Worm (Caenorhabditis elegans) whole organism, late embryonic: ENCODE measurements around the gene shw-1.
A peak's percentile ranks its signal among the peaks of the same experiment; 100 is the strongest.

Experiments
- C08G9.2 ChIP-seq: sonication (generic microtip); optimal IDR thresholded peaks from 2 replicates; lab custom pipeline; 2016; ENCODE audit warnings: mild to moderate bottlenecking, missing genetic modification characterization, moderate library complexity, missing compliant biosample characterization
- C38D4.7 ChIP-seq: fragments of 200-800 bp; sonication (Bioruptor generic); optimal IDR thresholded peaks from 2 replicates; lab custom pipeline; 2018; ENCODE audit warnings: mild to moderate bottlenecking, missing genetic modification characterization, moderate library complexity, missing compliant biosample characterization
- K02D7.2 ChIP-seq: sonication (generic microtip); optimal IDR thresholded peaks from 2 replicates; lab custom pipeline; 2017; ENCODE audit warnings: mild to moderate bottlenecking, missing genetic modification characterization, missing compliant biosample characterization
- T23F11.4 ChIP-seq: fragments of 200-800 bp; sonication (Bioruptor generic); optimal IDR thresholded peaks from 2 replicates; lab custom pipeline; 2018; ENCODE audit warnings: mild to moderate bottlenecking, missing genetic modification characterization, missing compliant biosample characterization
- ahr-1 ChIP-seq: sonication (generic microtip); optimal IDR thresholded peaks from 2 replicates; lab custom pipeline; 2016; ENCODE audit warnings: missing genetic modification characterization, missing compliant biosample characterization
- ceh-14 ChIP-seq: sonication (generic microtip); optimal IDR thresholded peaks from 2 replicates; lab custom pipeline; 2016; ENCODE audit warnings: missing genotype, missing genetic modification characterization, missing compliant biosample characterization
- ceh-18 ChIP-seq: sonication (generic microtip); optimal IDR thresholded peaks from 2 replicates; lab custom pipeline; 2016; ENCODE audit warnings: missing genetic modification characterization, missing compliant biosample characterization
- ceh-19 ChIP-seq: fragments of 200-800 bp; sonication (Bioruptor generic); optimal IDR thresholded peaks from 2 replicates; lab custom pipeline; 2018; ENCODE audit warnings: mild to moderate bottlenecking, missing genetic modification characterization, missing compliant biosample characterization
- ceh-2 ChIP-seq: sonication (generic microtip); optimal IDR thresholded peaks from 2 replicates; lab custom pipeline; 2016; ENCODE audit warnings: missing genotype, missing genetic modification characterization, missing compliant biosample characterization
- ceh-22 ChIP-seq: sonication (generic microtip); optimal IDR thresholded peaks from 2 replicates; lab custom pipeline; 2017; ENCODE audit warnings: missing biosample characterization, missing genetic modification characterization
- ceh-24 ChIP-seq: sonication (generic microtip); optimal IDR thresholded peaks from 2 replicates; lab custom pipeline; 2016; ENCODE audit warnings: mild to moderate bottlenecking, missing genetic modification characterization, missing compliant biosample characterization
- ceh-48 ChIP-seq: sonication (generic microtip); optimal IDR thresholded peaks from 2 replicates; lab custom pipeline; 2016; ENCODE audit warnings: missing genetic modification characterization, inconsistent platforms, missing compliant biosample characterization
- ceh-9 ChIP-seq: sonication (generic microtip); optimal IDR thresholded peaks from 2 replicates; lab custom pipeline; 2016; ENCODE audit warnings: mild to moderate bottlenecking, missing genetic modification characterization, inconsistent platforms, missing compliant biosample characterization
- dmd-4 ChIP-seq: sonication (generic microtip); optimal IDR thresholded peaks from 2 replicates; lab custom pipeline; 2016; ENCODE audit warnings: borderline replicate concordance, missing genetic modification characterization, missing compliant biosample characterization
- elt-2 ChIP-seq: sonication (generic microtip); optimal IDR thresholded peaks from 2 replicates; lab custom pipeline; 2016; ENCODE audit warnings: missing genetic modification reagents, missing genetic modification characterization, missing compliant biosample characterization
- fax-1 ChIP-seq: sonication (generic microtip); optimal IDR thresholded peaks from 2 replicates; lab custom pipeline; 2016; ENCODE audit warnings: missing genotype, missing genetic modification characterization, missing compliant biosample characterization
- gmeb-2 ChIP-seq: sonication (generic microtip); optimal IDR thresholded peaks from 2 replicates; lab custom pipeline; 2016; ENCODE audit warnings: missing genetic modification characterization, inconsistent platforms, missing compliant biosample characterization
- hlh-13 ChIP-seq: fragments of 200-800 bp; sonication (Bioruptor generic); optimal IDR thresholded peaks from 2 replicates; lab custom pipeline; 2018; ENCODE audit warnings: mild to moderate bottlenecking, missing genetic modification characterization, missing compliant biosample characterization
- hlh-30 ChIP-seq: sonication (generic microtip); optimal IDR thresholded peaks from 2 replicates; lab custom pipeline; 2017; ENCODE audit warnings: antibody characterized with exemption, missing genetic modification characterization, missing compliant biosample characterization; ENCODE audit not compliant: insufficient read depth
- hlh-8 ChIP-seq: sonication (generic microtip); optimal IDR thresholded peaks from 2 replicates; lab custom pipeline; 2016; ENCODE audit warnings: missing genotype, missing genetic modification characterization, missing compliant biosample characterization
- lin-11 ChIP-seq: fragments of 200-800 bp; sonication (Bioruptor generic); optimal IDR thresholded peaks from 2 replicates; lab custom pipeline; 2018; ENCODE audit warnings: mild to moderate bottlenecking, missing genetic modification characterization, missing compliant biosample characterization
- mec-3 ChIP-seq: sonication (generic microtip); optimal IDR thresholded peaks from 2 replicates; lab custom pipeline; 2016; ENCODE audit warnings: borderline replicate concordance, missing genetic modification characterization, missing compliant biosample characterization
- nfya-1 ChIP-seq: sonication (generic microtip); optimal IDR thresholded peaks from 2 replicates; lab custom pipeline; 2017; ENCODE audit warnings: missing genetic modification characterization, mild to moderate bottlenecking, missing compliant biosample characterization, antibody characterized with exemption, moderate library complexity
- nhr-11 ChIP-seq: fragments of 150-350 bp; optimal IDR thresholded peaks from 2 replicates; lab custom pipeline; 2014; ENCODE audit warnings: missing biosample characterization, missing genetic modification characterization
- nhr-232 ChIP-seq: sonication (generic microtip); optimal IDR thresholded peaks from 2 replicates; lab custom pipeline; 2016; ENCODE audit warnings: missing genetic modification characterization, missing compliant biosample characterization
- pat-9 ChIP-seq: fragments of 200-800 bp; sonication (Bioruptor generic); optimal IDR thresholded peaks from 2 replicates; lab custom pipeline; 2018; ENCODE audit warnings: mild to moderate bottlenecking, missing genetic modification characterization, moderate library complexity, missing compliant biosample characterization
- pax-1 ChIP-seq: fragments of 150-350 bp; optimal IDR thresholded peaks from 2 replicates; lab custom pipeline; 2014; ENCODE audit warnings: missing biosample characterization, missing genetic modification characterization
- pha-4 ChIP-seq: fragments of 150-350 bp; optimal IDR thresholded peaks from 2 replicates; lab custom pipeline; 2018; ENCODE audit warnings: missing biosample characterization, missing genetic modification reagents, missing genetic modification characterization
- pqm-1 ChIP-seq: sonication (generic microtip); optimal IDR thresholded peaks from 2 replicates; lab custom pipeline; 2016; ENCODE audit warnings: missing genetic modification characterization, missing compliant biosample characterization
- pros-1 ChIP-seq: fragments of 150-350 bp; optimal IDR thresholded peaks from 2 replicates; lab custom pipeline; 2014; ENCODE audit warnings: missing biosample characterization, missing genetic modification reagents, missing genetic modification characterization
- ref-2 ChIP-seq: sonication (generic microtip); optimal IDR thresholded peaks from 2 replicates; lab custom pipeline; 2016; ENCODE audit warnings: missing genetic modification characterization, missing compliant biosample characterization
- sdc-2 ChIP-seq: sonication (generic microtip); optimal IDR thresholded peaks from 2 replicates; lab custom pipeline; 2016; ENCODE audit warnings: missing genotype, missing genetic modification characterization, missing compliant biosample characterization
- sox-2 ChIP-seq: fragments of 200-800 bp; sonication (Bioruptor generic); IDR thresholded peaks from 2 replicates; pipeline ENCODE4 v1.3.6; 2022; ENCODE audit warnings: missing genetic modification reagents, missing genetic modification characterization, missing compliant biosample characterization
- tbx-2 ChIP-seq: sonication (generic microtip); optimal IDR thresholded peaks from 2 replicates; lab custom pipeline; 2016; ENCODE audit warnings: missing genetic modification characterization, missing compliant biosample characterization
- tbx-7 ChIP-seq: sonication (generic microtip); optimal IDR thresholded peaks from 2 replicates; lab custom pipeline; 2016; ENCODE audit warnings: missing genotype, missing genetic modification characterization, missing compliant biosample characterization
- ttx-3 ChIP-seq: sonication (generic microtip); optimal IDR thresholded peaks from 2 replicates; lab custom pipeline; 2016; ENCODE audit warnings: missing genetic modification reagents, missing genetic modification characterization, missing compliant biosample characterization
- unc-3 ChIP-seq, 2 experiments: fragments of 200-800 bp in 1 of 2; sonication (Bioruptor generic) in 1 of 2; sonication (generic microtip) in 1 of 2; conservative IDR thresholded peaks in 1 of 2; optimal IDR thresholded peaks in 1 of 2; 2 replicates each; pipeline versions ENCODE4 v1.3.6 to Lab custom; 2016 to 2022; ENCODE audit warnings: missing compliant biosample characterization in 2 of 2, missing genetic modification characterization in 2 of 2, missing genetic modification reagents in 1 of 2
- unc-42 ChIP-seq: sonication (generic microtip); optimal IDR thresholded peaks from 2 replicates; lab custom pipeline; 2016; ENCODE audit warnings: missing genotype, missing genetic modification characterization, missing compliant biosample characterization
- unc-55 ChIP-seq: sonication (generic microtip); optimal IDR thresholded peaks from 2 replicates; lab custom pipeline; 2017; ENCODE audit warnings: missing biosample characterization, missing genetic modification reagents, missing genetic modification characterization
- zip-5 ChIP-seq: sonication (generic microtip); optimal IDR thresholded peaks from 2 replicates; lab custom pipeline; 2016; ENCODE audit warnings: missing genetic modification characterization, missing compliant biosample characterization
- ztf-16 ChIP-seq: sonication (generic microtip); optimal IDR thresholded peaks from 2 replicates; lab custom pipeline; 2017; ENCODE audit warnings: missing genetic modification characterization, missing compliant biosample characterization

Gene shw-1

ce11 chrII:8267679-8268078 lies 53.6 kb downstream of the shw-1 start:
- no peak for TF ChIP-seq ceh-22 (tag; lab: Kevin White, UChicago)
- TF ChIP-seq pha-4 (tag; lab: Kevin White, UChicago), result no peak
- TF ChIP-seq tbx-2, result no peak
- TF ChIP-seq hlh-8 (tag; lab: Kevin White, UChicago), result no peak
- no peak for TF ChIP-seq nfya-1 (tag; lab: Kevin White, UChicago)
- TF ChIP-seq hlh-30, result no peak
- TF ChIP-seq T23F11.4 (GFP tag; lab: Kevin White, UChicago), result no peak
- TF ChIP-seq nhr-11 (tag; lab: Kevin White, UChicago), result no peak

ce11 chrII:8266559-8266958 lies 54.7 kb downstream of the shw-1 start:
- TF ChIP-seq elt-2 (tag; lab: Kevin White, UChicago), result peak; percentile 91
- TF ChIP-seq gmeb-2 (tag; lab: Kevin White, UChicago), result no peak
- TF ChIP-seq ceh-19 (GFP tag; lab: Kevin White, UChicago), result no peak
- TF ChIP-seq unc-3 (GFP tag; conservative IDR thresholded peaks at IDR 0.05; lab: Robert Waterston, UW), result no peak
- TF ChIP-seq unc-3 (tag; optimal IDR thresholded peaks at IDR 0.05; lab: Kevin White, UChicago), result no peak

- no peak for TF ChIP-seq sox-2
- no peak for TF ChIP-seq pha-4 (tag; lab: Kevin White, UChicago)
- no peak for TF ChIP-seq K02D7.2
- TF ChIP-seq sdc-2, result no peak
- no peak for TF ChIP-seq C38D4.7 (GFP tag; lab: Kevin White, UChicago)
- TF ChIP-seq nfya-1 (tag; lab: Kevin White, UChicago), result no peak
- TF ChIP-seq ceh-48 (tag; lab: Kevin White, UChicago), result no peak
- TF ChIP-seq lin-11 (tag; lab: Kevin White, UChicago), result no peak
- no peak for TF ChIP-seq fax-1
- TF ChIP-seq ceh-14 (tag; lab: Kevin White, UChicago), result no peak
- TF ChIP-seq unc-42 (tag; lab: Kevin White, UChicago), result no peak
- no peak for TF ChIP-seq ztf-16
- TF ChIP-seq hlh-13 (GFP tag; lab: Kevin White, UChicago), result no peak
- no peak for TF ChIP-seq unc-55 (GFP tag; lab: Kevin White, UChicago)
- TF ChIP-seq ceh-24 (tag; lab: Kevin White, UChicago), result no peak
- no peak for TF ChIP-seq mec-3
- TF ChIP-seq ceh-2, result no peak
- no peak for TF ChIP-seq ttx-3 (tag; lab: Kevin White, UChicago)
These were observed 56.7 kb downstream of the shw-1 start, which contains the start of gene srdh-1 for ce11 chrII:8264619-8265018. srdh-1 (plus strand) TSS chrII:8264661.

- TF ChIP-seq ref-2 (no peak), gmeb-2 (tag; lab: Kevin White, UChicago) (no peak), ceh-18 (tag; lab: Kevin White, UChicago) (no peak), fax-1 (no peak)
These were observed 57.7 kb downstream of the shw-1 start for ce11 chrII:8263562-8263961.

ce11 chrII:8259674-8260073 lies 61.6 kb downstream of the shw-1 start:
- TF ChIP-seq zip-5, result no peak
- no peak for TF ChIP-seq hlh-8 (tag; lab: Kevin White, UChicago)
- TF ChIP-seq pax-1 (tag; lab: Kevin White, UChicago), result no peak
- TF ChIP-seq tbx-7, result no peak
- TF ChIP-seq gmeb-2 (tag; lab: Kevin White, UChicago), result no peak
- TF ChIP-seq dmd-4 (tag; lab: Kevin White, UChicago), result no peak
- no peak for TF ChIP-seq pat-9
- TF ChIP-seq C08G9.2, result no peak
- no peak for TF ChIP-seq ahr-1 (tag; lab: Kevin White, UChicago)
- no peak for TF ChIP-seq unc-3 (GFP tag; conservative IDR thresholded peaks at IDR 0.05; lab: Robert Waterston, UW)
- TF ChIP-seq unc-3 (tag; optimal IDR thresholded peaks at IDR 0.05; lab: Kevin White, UChicago), result no peak
- no peak for TF ChIP-seq pqm-1 (tag; lab: Kevin White, UChicago)
- TF ChIP-seq pha-4 (tag; lab: Kevin White, UChicago), result no peak
- no peak for TF ChIP-seq ceh-19 (GFP tag; lab: Kevin White, UChicago)
- TF ChIP-seq pros-1, result no peak
- TF ChIP-seq ceh-9 (tag; lab: Kevin White, UChicago), result no peak
- TF ChIP-seq fax-1, result no peak
- no peak for TF ChIP-seq nhr-232 (tag; lab: Kevin White, UChicago)
- no peak for TF ChIP-seq sdc-2
